Worm (Caenorhabditis elegans): Measurements from ENCODE around the gene T13B5.9.
"Not testable (repeated sequence)": the region's sequence is repeated elsewhere in the genome, so short reads cannot be mapped to it uniquely, and the experiment has no call there.

Gene T13B5.9

ce11 chrII:1060702-1061101 is 43.6 kb downstream of the T13B5.9 start, which contains the start of gene btb-10:
Gene btb-10, minus strand, starts transcription at chrII:1060802.
- not testable (repeated sequence) for TF ChIP-seq sdc-2 (tag; optimal IDR thresholded peaks at IDR 0.05); sox-2 (GFP tag; IDR thresholded peaks at IDR 0.05); odd-2 (tag; optimal IDR thresholded peaks at IDR 0.05)

- TF ChIP-seq elt-2 (tag; optimal IDR thresholded peaks at IDR 0.05) (peak; percentile 94), fkh-10 (GFP tag; optimal IDR thresholded peaks at IDR 0.05) (no peak)
These were observed 47.5 kb downstream of the T13B5.9 start for ce11 chrII:1056844-1057243.

DNA sequence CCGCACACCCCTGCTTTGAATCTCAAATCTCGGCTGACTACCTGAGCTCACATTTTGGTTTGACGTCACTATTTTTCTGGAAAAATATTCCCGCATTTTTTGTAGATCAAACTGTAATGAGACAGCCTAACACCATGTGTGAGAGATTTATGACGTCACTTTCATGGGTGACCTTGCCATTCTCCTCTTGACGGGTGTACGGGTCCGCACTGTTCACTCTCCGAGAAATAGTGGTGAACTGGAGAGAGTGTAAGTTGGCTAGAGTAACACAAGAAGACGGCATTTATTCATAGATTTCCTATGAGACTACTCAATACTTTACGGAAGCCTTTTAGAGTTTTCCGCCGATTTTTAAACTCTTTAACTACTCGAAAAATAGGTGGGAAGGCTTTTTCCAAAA is 49.6 kb downstream of the T13B5.9 start, which contains the start of gene K02E7.7:
Gene K02E7.7, plus strand, starts transcription at position 301 of the 400 bp plus-strand sequence.
- TF ChIP-seq ceh-9, ztf-16, elt-4 (tag; optimal IDR thresholded peaks at IDR 0.05): not testable (repeated sequence)

Measured in whole organism, late embryonic.